Fruit fly (Drosophila melanogaster) Kc167 (cell line): ENCODE results near the gene LSm7.

ENCODE experiments used
- Myc ChIP-seq: fragments of >200 bp; optimal IDR thresholded peaks from 2 replicates; lab custom pipeline; 2017; ENCODE audit warnings: missing external identifiers
- Sin3A ChIP-seq: fragments of >200 bp; optimal IDR thresholded peaks from 2 replicates; lab custom pipeline; 2018; ENCODE audit warnings: missing external identifiers
- h ChIP-seq: fragments of >200 bp; optimal IDR thresholded peaks from 3 replicates; lab custom pipeline; 2018; ENCODE audit warnings: missing external identifiers
- insv ChIP-seq: fragments of >200 bp; optimal IDR thresholded peaks from 3 replicates; lab custom pipeline; 2018; ENCODE audit warnings: missing external identifiers
- psq ChIP-seq: fragments of >200 bp; optimal IDR thresholded peaks from 2 replicates; lab custom pipeline; 2017; ENCODE audit warnings: missing external identifiers
- ttk ChIP-seq: sonication (Bioruptor generic); optimal IDR thresholded peaks from 2 replicates; lab custom pipeline; 2017; ENCODE audit warnings: missing external identifiers

Gene LSm7

dm6 chr2L:16754074-16754473 lies 11.2 kb upstream of the LSm7 start, which contains the start of gene yellow-b:
Gene yellow-b (plus strand): TSS chr2L:16754336.
- TF ChIP-seq Myc (lab: Kevin White, UChicago), result no peak
- no peak for TF ChIP-seq insv (lab: Kevin White, UChicago)

dm6 chr2L:16752340-16752739 lies 9.4 kb upstream of the LSm7 start:
- TF ChIP-seq psq (lab: Kevin White, UChicago) (no peak), Sin3A (no peak), h (no peak), Myc (lab: Kevin White, UChicago) (no peak), insv (lab: Kevin White, UChicago) (no peak), ttk (lab: Kevin White, UChicago) (no peak)

- TF ChIP-seq Myc (lab: Kevin White, UChicago) (no peak), h (no peak), Sin3A (no peak), ttk (lab: Kevin White, UChicago) (no peak), psq (lab: Kevin White, UChicago) (no peak), insv (lab: Kevin White, UChicago) (no peak)
Observed at dm6 chr2L:16747145-16747544, 4.2 kb upstream of the LSm7 start.

dm6 chr2L:16738206-16738900 lies 4.5 kb downstream of the LSm7 start, which contains the start of the genes glu and ChLD3:
Gene glu (minus strand): TSS chr2L:16738388.
Gene ChLD3 (plus strand): TSS chr2L:16738850.
- TF ChIP-seq ttk (lab: Kevin White, UChicago) (no peak), Sin3A (no peak), psq (lab: Kevin White, UChicago) (no peak), h (no peak), Myc (lab: Kevin White, UChicago) (no peak), insv (lab: Kevin White, UChicago) (no peak)

dm6 chr2L:16732338-16732892 lies 10.5 kb downstream of the LSm7 start, which contains the start of gene Nubp1:
Gene Nubp1 (plus strand): TSS chr2L:16732550.
- TF ChIP-seq Sin3A, result no peak
- TF ChIP-seq h, result no peak
- TF ChIP-seq Myc (lab: Kevin White, UChicago), result no peak
- TF ChIP-seq psq (lab: Kevin White, UChicago), result no peak
- TF ChIP-seq insv (lab: Kevin White, UChicago), result no peak
- TF ChIP-seq ttk (lab: Kevin White, UChicago), result no peak

- TF ChIP-seq psq (lab: Kevin White, UChicago) (no peak), Myc (lab: Kevin White, UChicago) (no peak), ttk (lab: Kevin White, UChicago) (no peak), insv (lab: Kevin White, UChicago) (no peak), Sin3A (no peak), h (no peak)
Observed at dm6 chr2L:16731799-16732198, 11.1 kb downstream of the LSm7 start, which contains the start of gene Prosbeta4. Gene Prosbeta4 (minus strand): TSS chr2L:16732133.

dm6 chr2L:16730939-16731338 lies 12.0 kb downstream of the LSm7 start, which contains the start of gene CG17996:
Gene CG17996 (minus strand): TSS chr2L:16731039.
- TF ChIP-seq Myc (lab: Kevin White, UChicago), result no peak
- no peak for TF ChIP-seq psq (lab: Kevin White, UChicago)
- no peak for TF ChIP-seq ttk (lab: Kevin White, UChicago)
- no peak for TF ChIP-seq Sin3A

- TF ChIP-seq insv (lab: Kevin White, UChicago), result no peak
- no peak for TF ChIP-seq h
- TF ChIP-seq psq (lab: Kevin White, UChicago), result no peak
- no peak for TF ChIP-seq Myc (lab: Kevin White, UChicago)
- TF ChIP-seq ttk (lab: Kevin White, UChicago), result no peak
- TF ChIP-seq Sin3A, result no peak
Observed at dm6 chr2L:16729556-16729955, 13.3 kb downstream of the LSm7 start, which contains the start of gene Tsen2. Gene Tsen2 (plus strand): TSS chr2L:16729777.

- TF ChIP-seq insv (lab: Kevin White, UChicago) (no peak), psq (lab: Kevin White, UChicago) (peak; percentile 65)
Observed at dm6 chr2L:16727578-16728023, 15.3 kb downstream of the LSm7 start, which contains the start of gene VhaSFD. Gene VhaSFD (minus strand): TSS chr2L:16727826.

- no peak for TF ChIP-seq h
- no peak for TF ChIP-seq Myc (lab: Kevin White, UChicago)
- TF ChIP-seq insv (lab: Kevin White, UChicago), result no peak
- TF ChIP-seq Sin3A, result no peak
- TF ChIP-seq ttk (lab: Kevin White, UChicago), result no peak
- no peak for TF ChIP-seq psq (lab: Kevin White, UChicago)
Observed at dm6 chr2L:16722596-16722995, 20.3 kb downstream of the LSm7 start.

- no peak for TF ChIP-seq h
- TF ChIP-seq Sin3A, result no peak
- no peak for TF ChIP-seq insv (lab: Kevin White, UChicago)
- no peak for TF ChIP-seq ttk (lab: Kevin White, UChicago)
- no peak for TF ChIP-seq Myc (lab: Kevin White, UChicago)
- TF ChIP-seq psq (lab: Kevin White, UChicago), result no peak
Observed at dm6 chr2L:16720707-16721700, 21.9 kb downstream of the LSm7 start.
